Worm (Caenorhabditis elegans): ENCODE results near the gene F28A10.1.

ce11 chrII:783532-783931, 42.1 kb upstream of the F28A10.1 start, which contains the start of gene Y39F10A.6:
- TF ChIP-seq snpc-4 (tag; optimal IDR thresholded peaks at IDR 0.05) (no peak), fos-1 (tag; optimal IDR thresholded peaks at IDR 0.05) (no peak), mab-5 (tag; optimal IDR thresholded peaks at IDR 0.05) (no peak)
